Worm (Caenorhabditis elegans): ENCODE data around the gene T09F3.7.

DNA sequence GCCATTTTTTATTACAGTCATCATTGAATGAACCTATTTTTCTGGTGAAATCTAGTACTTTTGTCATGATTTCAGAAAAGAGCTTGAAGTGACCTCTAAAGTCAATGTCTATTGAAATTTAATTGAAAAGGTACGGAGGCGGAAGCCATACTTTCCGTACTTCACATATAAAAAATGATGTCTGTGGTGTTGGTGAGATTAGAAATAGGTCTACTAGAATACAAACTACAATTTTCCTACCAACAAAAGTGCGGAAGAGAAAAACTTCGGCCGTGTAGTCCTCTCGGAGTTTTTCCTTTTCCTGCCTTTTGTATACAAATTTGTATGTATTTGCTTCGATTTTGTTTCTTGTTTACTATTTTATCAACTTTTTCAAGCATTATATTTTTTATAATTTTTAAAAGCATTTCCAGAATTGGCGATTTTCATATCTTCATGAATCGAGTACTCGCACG is 4.4 kb downstream of the T09F3.7 start, which contains the start of gene T09F3.4:
- TF ChIP-seq ceh-100 (GFP tag; IDR thresholded peaks at IDR 0.05) (peak; percentile 62; the same call in 1 of the 2 replicates), F37B4.10 (GFP tag; IDR thresholded peaks at IDR 0.05) (no peak), nfya-1 (tag; optimal IDR thresholded peaks at IDR 0.05; ENCODE audit: borderline replicate concordance, insufficient read depth) (no peak), ztf-25 (GFP tag; IDR thresholded peaks at IDR 0.05) (0 out of 2 replicates have a peak, but pooled peaks have one; percentile 56), dox-1 (GFP tag; IDR thresholded peaks at IDR 0.05) (peak; percentile 23; the same call in 1 of the 2 replicates), nhr-90 (tag; optimal IDR thresholded peaks at IDR 0.05) (no peak), nfya-2 (GFP tag; IDR thresholded peaks at IDR 0.05) (no peak), nhr-27 (tag; optimal IDR thresholded peaks at IDR 0.05) (no peak), tlf-1 (GFP tag; optimal IDR thresholded peaks at IDR 0.05) (peak; percentile 56), zim-3 (tag; optimal IDR thresholded peaks at IDR 0.05) (no peak), ceh-40 (GFP tag; IDR thresholded peaks at IDR 0.05) (no peak)

Data from whole organism, young adult.